Worm (Caenorhabditis elegans) whole organism, late embryonic: ENCODE measurements around the gene gcy-25.

ENCODE experiments used
- C38D4.7 ChIP-seq: fragments of 200-800 bp; sonication (Bioruptor generic); optimal IDR thresholded peaks from 2 replicates; lab custom pipeline; 2018; ENCODE audit warnings: mild to moderate bottlenecking, missing genetic modification characterization, moderate library complexity, missing compliant biosample characterization
- K02D7.2 ChIP-seq: sonication (generic microtip); optimal IDR thresholded peaks from 2 replicates; lab custom pipeline; 2017; ENCODE audit warnings: mild to moderate bottlenecking, missing genetic modification characterization, missing compliant biosample characterization
- K09A11.1 ChIP-seq: sonication (generic microtip); optimal IDR thresholded peaks from 2 replicates; lab custom pipeline; 2017; ENCODE audit warnings: antibody characterized with exemption, mild to moderate bottlenecking, missing genetic modification characterization, missing compliant biosample characterization; ENCODE audit not compliant: insufficient read depth
- ama-1 ChIP-seq: fragments of 150-350 bp; optimal IDR thresholded peaks from 2 replicates; lab custom pipeline; 2014
- ceh-14 ChIP-seq: sonication (generic microtip); optimal IDR thresholded peaks from 2 replicates; lab custom pipeline; 2016; ENCODE audit warnings: missing genotype, missing genetic modification characterization, missing compliant biosample characterization
- ceh-18 ChIP-seq: sonication (generic microtip); optimal IDR thresholded peaks from 2 replicates; lab custom pipeline; 2016; ENCODE audit warnings: missing genetic modification characterization, missing compliant biosample characterization
- ceh-24 ChIP-seq: sonication (generic microtip); optimal IDR thresholded peaks from 2 replicates; lab custom pipeline; 2016; ENCODE audit warnings: mild to moderate bottlenecking, missing genetic modification characterization, missing compliant biosample characterization
- ceh-31 ChIP-seq: sonication (generic microtip); optimal IDR thresholded peaks from 2 replicates; lab custom pipeline; 2016; ENCODE audit warnings: missing genetic modification characterization, missing compliant biosample characterization
- ceh-34 ChIP-seq: sonication (generic microtip); optimal IDR thresholded peaks from 2 replicates; lab custom pipeline; 2016; ENCODE audit warnings: mild to moderate bottlenecking, missing genetic modification characterization, missing compliant biosample characterization
- ceh-45 ChIP-seq: fragments of 200-800 bp; sonication (Bioruptor generic); IDR thresholded peaks from 2 replicates; pipeline ENCODE4 v1.3.6; 2022; ENCODE audit warnings: missing genetic modification reagents, missing genetic modification characterization, missing compliant biosample characterization
- elt-2 ChIP-seq: sonication (generic microtip); optimal IDR thresholded peaks from 2 replicates; lab custom pipeline; 2016; ENCODE audit warnings: missing genetic modification reagents, missing genetic modification characterization, missing compliant biosample characterization
- eyg-1 ChIP-seq: sonication (generic microtip); optimal IDR thresholded peaks from 2 replicates; lab custom pipeline; 2016; ENCODE audit warnings: missing genotype, missing genetic modification characterization, missing compliant biosample characterization
- fax-1 ChIP-seq: sonication (generic microtip); optimal IDR thresholded peaks from 2 replicates; lab custom pipeline; 2016; ENCODE audit warnings: missing genotype, missing genetic modification characterization, missing compliant biosample characterization
- gmeb-2 ChIP-seq: sonication (generic microtip); optimal IDR thresholded peaks from 2 replicates; lab custom pipeline; 2016; ENCODE audit warnings: missing genetic modification characterization, inconsistent platforms, missing compliant biosample characterization
- hlh-13 ChIP-seq: fragments of 200-800 bp; sonication (Bioruptor generic); optimal IDR thresholded peaks from 2 replicates; lab custom pipeline; 2018; ENCODE audit warnings: mild to moderate bottlenecking, missing genetic modification characterization, missing compliant biosample characterization
- hlh-30 ChIP-seq: sonication (generic microtip); optimal IDR thresholded peaks from 2 replicates; lab custom pipeline; 2017; ENCODE audit warnings: antibody characterized with exemption, missing genetic modification characterization, missing compliant biosample characterization; ENCODE audit not compliant: insufficient read depth
- lim-6 ChIP-seq: sonication (generic microtip); optimal IDR thresholded peaks from 2 replicates; lab custom pipeline; 2016; ENCODE audit warnings: missing genetic modification characterization, missing compliant biosample characterization
- lin-11 ChIP-seq: fragments of 200-800 bp; sonication (Bioruptor generic); optimal IDR thresholded peaks from 2 replicates; lab custom pipeline; 2018; ENCODE audit warnings: mild to moderate bottlenecking, missing genetic modification characterization, missing compliant biosample characterization
- nfya-1 ChIP-seq: sonication (generic microtip); optimal IDR thresholded peaks from 2 replicates; lab custom pipeline; 2017; ENCODE audit warnings: missing genetic modification characterization, mild to moderate bottlenecking, missing compliant biosample characterization, antibody characterized with exemption, moderate library complexity
- nhr-11 ChIP-seq: fragments of 150-350 bp; optimal IDR thresholded peaks from 2 replicates; lab custom pipeline; 2014; ENCODE audit warnings: missing biosample characterization, missing genetic modification characterization
- odd-2 ChIP-seq: sonication (generic microtip); optimal IDR thresholded peaks from 2 replicates; lab custom pipeline; 2017; ENCODE audit warnings: antibody characterized with exemption, mild to moderate bottlenecking, missing genetic modification characterization, missing compliant biosample characterization
- pag-3 ChIP-seq: sonication (generic microtip); optimal IDR thresholded peaks from 2 replicates; lab custom pipeline; 2016; ENCODE audit warnings: missing compliant biosample characterization, missing genetic modification characterization, borderline replicate concordance
- pat-9 ChIP-seq: fragments of 200-800 bp; sonication (Bioruptor generic); optimal IDR thresholded peaks from 2 replicates; lab custom pipeline; 2018; ENCODE audit warnings: mild to moderate bottlenecking, missing genetic modification characterization, moderate library complexity, missing compliant biosample characterization
- pax-1 ChIP-seq: fragments of 150-350 bp; optimal IDR thresholded peaks from 2 replicates; lab custom pipeline; 2014; ENCODE audit warnings: missing biosample characterization, missing genetic modification characterization
- pha-2 ChIP-seq: sonication (generic microtip); optimal IDR thresholded peaks from 2 replicates; lab custom pipeline; 2017; ENCODE audit warnings: mild to moderate bottlenecking, missing genetic modification characterization, missing compliant biosample characterization
- pqm-1 ChIP-seq: sonication (generic microtip); optimal IDR thresholded peaks from 2 replicates; lab custom pipeline; 2016; ENCODE audit warnings: missing genetic modification characterization, missing compliant biosample characterization
- sdc-2 ChIP-seq: sonication (generic microtip); optimal IDR thresholded peaks from 2 replicates; lab custom pipeline; 2016; ENCODE audit warnings: missing genotype, missing genetic modification characterization, missing compliant biosample characterization
- tbx-2 ChIP-seq: sonication (generic microtip); optimal IDR thresholded peaks from 2 replicates; lab custom pipeline; 2016; ENCODE audit warnings: missing genetic modification characterization, missing compliant biosample characterization
- unc-3 ChIP-seq, 2 experiments: fragments of 200-800 bp in 1 of 2; sonication (Bioruptor generic) in 1 of 2; sonication (generic microtip) in 1 of 2; conservative IDR thresholded peaks in 1 of 2; optimal IDR thresholded peaks in 1 of 2; 2 replicates each; pipeline versions ENCODE4 v1.3.6 to Lab custom; 2016 to 2022; ENCODE audit warnings: missing compliant biosample characterization in 2 of 2, missing genetic modification characterization in 2 of 2, missing genetic modification reagents in 1 of 2
- unc-86 ChIP-seq: sonication (generic microtip); optimal IDR thresholded peaks from 2 replicates; lab custom pipeline; 2016; ENCODE audit warnings: missing genetic modification characterization, missing compliant biosample characterization
- zip-5 ChIP-seq: sonication (generic microtip); optimal IDR thresholded peaks from 2 replicates; lab custom pipeline; 2016; ENCODE audit warnings: missing genetic modification characterization, missing compliant biosample characterization
- ztf-16 ChIP-seq: sonication (generic microtip); optimal IDR thresholded peaks from 2 replicates; lab custom pipeline; 2017; ENCODE audit warnings: missing genetic modification characterization, missing compliant biosample characterization

gcy-25 gene

DNA sequence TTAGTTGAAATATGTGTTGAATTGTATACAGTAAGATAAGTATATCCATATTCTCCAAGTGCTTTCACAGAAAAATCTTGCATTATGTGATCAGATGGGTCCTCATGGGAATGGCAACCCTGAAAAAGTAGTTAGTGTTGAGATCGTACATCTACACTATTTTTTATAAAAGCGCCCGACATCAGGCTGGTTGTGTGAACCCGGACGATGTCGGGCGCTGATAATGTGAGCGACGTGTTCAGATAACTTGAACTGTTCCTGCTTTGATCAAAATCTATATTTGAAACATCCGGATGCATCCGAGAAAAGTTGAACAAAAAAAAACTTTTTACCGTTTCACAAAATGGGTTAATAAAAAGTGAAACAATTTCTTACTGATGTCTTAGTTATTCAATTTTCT lies 42.3 kb downstream of the gcy-25 start:
- TF ChIP-seq unc-3 (GFP tag; conservative IDR thresholded peaks at IDR 0.05; lab: Robert Waterston, UW) (no peak), unc-3 (tag; optimal IDR thresholded peaks at IDR 0.05; lab: Kevin White, UChicago) (no peak), pax-1 (no peak), K02D7.2 (tag; lab: Kevin White, UChicago) (no peak), nhr-11 (no peak), nfya-1 (tag; lab: Kevin White, UChicago) (no peak)

DNA sequence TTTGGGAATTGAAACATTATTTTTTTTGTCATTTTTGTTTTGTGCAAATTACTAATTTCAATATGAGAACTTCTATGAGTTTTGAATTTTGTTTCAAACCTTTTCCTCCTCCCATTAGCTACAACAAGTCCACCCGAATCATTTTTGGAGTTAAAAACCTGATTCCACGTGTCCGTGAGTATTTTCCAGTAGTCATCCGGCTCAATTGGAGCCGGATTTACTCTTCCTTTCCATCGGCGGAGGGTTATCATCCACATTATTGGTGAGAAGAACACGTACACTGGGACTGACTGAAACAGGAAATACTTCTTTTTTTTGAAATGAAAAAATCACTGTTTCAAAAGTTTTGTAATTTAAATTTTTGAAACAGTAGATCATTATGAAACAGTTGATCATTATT lies 50.3 kb downstream of the gcy-25 start:
- TF ChIP-seq tbx-2 (no peak), ceh-45 (no peak), hlh-13 (GFP tag; lab: Kevin White, UChicago) (no peak), sdc-2 (tag; lab: Kevin White, UChicago) (no peak), pat-9 (no peak), lin-11 (tag; lab: Kevin White, UChicago) (no peak), ama-1 (lab: Kevin White, UChicago) (no peak), fax-1 (no peak), hlh-30 (tag; lab: Kevin White, UChicago) (no peak), pag-3 (no peak), odd-2 (tag; lab: Kevin White, UChicago) (no peak)
- TF ChIP-seq, all 69 proteins: peak for 0

DNA sequence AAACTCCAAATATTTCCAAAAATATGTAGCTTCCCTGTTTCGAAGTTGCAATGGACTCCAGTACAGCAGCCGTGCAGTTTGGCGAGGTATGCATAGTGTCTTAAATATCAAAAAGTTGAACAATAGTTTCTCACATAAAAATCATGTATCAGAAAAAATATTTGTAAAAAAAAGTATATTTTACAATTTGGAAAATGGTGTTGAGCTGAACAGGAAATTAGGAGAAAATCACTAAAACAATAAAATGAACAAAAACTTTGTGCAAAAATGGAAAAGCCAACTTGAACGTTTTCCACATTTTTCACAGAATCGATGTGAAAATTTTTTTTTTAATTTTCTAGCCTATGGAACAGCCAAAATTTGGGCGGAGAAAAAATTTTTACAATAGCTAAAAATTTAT lies 54.0 kb downstream of the gcy-25 start, which contains the start of gene Y105C5B.8:
Y105C5B.8 (minus strand) TSS at position 101 of the 400 bp plus-strand sequence.
- TF ChIP-seq lim-6 (tag; lab: Kevin White, UChicago) (no peak), ceh-18 (no peak), pqm-1 (tag; lab: Kevin White, UChicago) (no peak), ceh-45 (no peak), ceh-14 (no peak), ceh-34 (no peak), pha-2 (tag; lab: Kevin White, UChicago) (no peak), gmeb-2 (tag; lab: Kevin White, UChicago) (no peak), elt-2 (tag; lab: Kevin White, UChicago) (no peak)

DNA sequence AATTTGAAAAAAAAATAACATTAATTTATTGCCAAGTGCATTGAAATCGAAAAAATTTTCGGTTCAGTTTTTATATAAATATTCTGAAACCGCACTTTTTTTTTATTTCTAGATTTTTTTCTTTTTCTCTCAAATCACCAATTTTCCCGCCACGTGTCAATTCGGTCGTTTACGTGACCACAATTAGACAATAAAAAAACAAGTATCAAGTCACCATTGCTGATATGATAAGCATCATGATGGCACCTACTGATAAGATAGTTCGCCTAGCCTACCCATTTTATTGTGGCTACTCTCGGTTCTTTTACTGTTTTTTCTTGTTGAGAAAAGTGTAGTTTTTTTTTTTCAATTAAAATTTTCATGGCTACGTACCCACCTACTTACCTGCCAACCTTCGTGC lies 57.1 kb downstream of the gcy-25 start:
- peak; percentile 93 for TF ChIP-seq elt-2 (tag; lab: Kevin White, UChicago)
- no peak for TF ChIP-seq zip-5 (tag; lab: Kevin White, UChicago)
- TF ChIP-seq, all 69 proteins: peak for 1

DNA sequence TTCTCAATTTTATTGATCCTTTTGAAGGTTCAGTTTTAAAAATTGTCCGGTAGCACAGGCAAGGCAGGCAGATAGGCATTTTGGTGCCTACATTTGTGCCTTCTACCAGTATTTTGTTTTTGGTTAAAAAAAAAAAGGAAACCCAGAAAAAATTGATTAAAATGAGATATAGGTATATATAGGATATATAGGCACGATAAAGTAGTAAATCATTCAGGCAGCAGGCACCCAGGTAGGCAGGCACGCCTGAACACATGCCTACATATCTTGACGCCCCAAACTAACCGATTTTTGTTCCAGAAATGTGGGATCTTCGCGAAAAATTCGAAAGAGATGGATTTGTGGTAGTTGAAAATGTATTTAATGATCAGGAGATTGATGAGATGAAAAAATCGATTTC lies 57.5 kb downstream of the gcy-25 start, which contains the start of gene Y105C5B.9:
Y105C5B.9 (plus strand) TSS at position 301 of the 400 bp plus-strand sequence.
- TF ChIP-seq ztf-16 (tag; lab: Kevin White, UChicago) (no peak), ceh-18 (no peak), ceh-24 (tag; lab: Kevin White, UChicago) (no peak), unc-86 (tag; lab: Kevin White, UChicago) (no peak), sdc-2 (tag; lab: Kevin White, UChicago) (no peak), odd-2 (tag; lab: Kevin White, UChicago) (no peak)
- TF ChIP-seq, all 69 proteins: peak for 0

DNA sequence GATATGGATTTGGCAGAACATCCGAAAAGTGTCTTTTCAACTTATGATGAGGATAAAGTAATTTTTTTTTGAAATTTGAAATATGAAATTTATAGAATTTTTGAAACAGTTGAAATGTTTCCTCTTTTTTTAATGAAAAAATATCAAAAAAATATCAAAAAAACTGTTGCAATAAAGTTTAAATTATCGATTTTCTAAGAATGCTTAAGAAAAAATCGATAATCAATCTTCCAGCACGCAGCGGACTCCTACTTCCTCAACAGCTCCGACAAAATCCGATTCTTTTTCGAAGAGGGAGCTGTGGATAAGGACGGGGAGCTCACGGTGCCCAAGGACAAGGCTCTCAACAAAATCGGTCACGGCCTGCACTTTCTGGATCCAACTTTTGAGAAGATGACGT lies 58.0 kb downstream of the gcy-25 start:
- TF ChIP-seq K09A11.1 (tag; lab: Kevin White, UChicago) (no peak), tbx-2 (no peak), C38D4.7 (GFP tag; lab: Kevin White, UChicago) (no peak), eyg-1 (tag; lab: Kevin White, UChicago) (no peak), ceh-34 (no peak), ceh-31 (tag; lab: Kevin White, UChicago) (no peak)
- TF ChIP-seq, all 69 proteins: peak for 0
